Worm (Caenorhabditis elegans): ENCODE measurements around the gene D2023.1.
"Not testable (repeated sequence)": the region's sequence is repeated elsewhere in the genome, so short reads cannot be mapped to it uniquely, and the experiment has no call there.

D2023.1 gene

DNA sequence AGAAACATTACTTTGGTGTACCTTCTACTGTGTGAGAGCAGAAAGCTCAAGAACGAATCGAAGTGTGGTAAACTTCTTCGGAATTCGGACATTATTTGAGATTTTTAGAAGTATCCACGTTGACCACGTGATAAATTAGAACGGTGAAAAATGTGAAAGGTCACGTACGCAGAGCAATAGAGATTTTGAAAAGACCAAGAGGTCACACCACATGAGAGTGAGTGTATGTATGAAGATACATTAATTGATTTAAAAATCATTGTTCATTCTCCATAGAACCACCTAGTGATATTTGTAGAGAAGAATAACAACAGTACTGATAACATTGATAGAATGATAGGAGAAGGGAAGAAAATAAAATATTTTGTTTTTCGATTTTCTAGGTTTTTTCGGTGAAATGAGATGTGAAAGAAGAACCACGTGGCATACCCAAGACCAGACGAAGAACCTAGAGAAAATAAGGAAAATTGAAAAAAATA, 33.1 kb downstream of the D2023.1 start, which contains the start of gene pyc-1 (continued):
- TF ChIP-seq Y116A8C.19 (tag; optimal IDR thresholded peaks at IDR 0.05; ENCODE audit: borderline replicate concordance) (no peak), lin-35 (GFP tag; optimal IDR thresholded peaks at IDR 0.05) (peak in 1 of 2 experiments; percentile 72), aha-1 (tag; optimal IDR thresholded peaks at IDR 0.05) (peak; percentile 79), mef-2 (tag; optimal IDR thresholded peaks at IDR 0.05) (no peak), C16A3.4 (tag; optimal IDR thresholded peaks at IDR 0.05) (peak; percentile 18), tlp-1 (tag; optimal IDR thresholded peaks at IDR 0.05) (no peak), C34B4.2 (tag; optimal IDR thresholded peaks at IDR 0.05) (no peak), sox-4 (tag; optimal IDR thresholded peaks at IDR 0.05) (no peak), fkh-8 (tag; optimal IDR thresholded peaks at IDR 0.05) (no peak), ceh-88 (GFP tag; IDR thresholded peaks at IDR 0.05) (peak; percentile 49), elt-2 (tag; optimal IDR thresholded peaks at IDR 0.05) (peak; percentile 37), unc-62 (GFP tag; optimal IDR thresholded peaks at IDR 0.05) (no peak), hlh-17 (GFP tag; optimal IDR thresholded peaks at IDR 0.05; ENCODE audit: borderline replicate concordance) (no peak), jun-1 (tag; optimal IDR thresholded peaks at IDR 0.05) (no peak), ztf-11 (tag; optimal IDR thresholded peaks at IDR 0.05) (no peak), sup-37 (GFP tag; optimal IDR thresholded peaks at IDR 0.05) (peak; percentile 1), pag-3 (tag; optimal IDR thresholded peaks at IDR 0.05; ENCODE audit: borderline replicate concordance, insufficient read depth) (no peak), C04F5.9 (tag; optimal IDR thresholded peaks at IDR 0.05) (no peak), unc-130 (tag; optimal IDR thresholded peaks at IDR 0.05) (peak; percentile 55), nhr-85 (tag) (peak; percentile 62), unc-98 (GFP tag; IDR thresholded peaks at IDR 0.05) (no peak), rnt-1 (tag; optimal IDR thresholded peaks at IDR 0.05) (peak; percentile 50), dsc-1 (tag; optimal IDR thresholded peaks at IDR 0.05) (no peak), nhr-20 (tag; optimal IDR thresholded peaks at IDR 0.05) (peak; percentile 73), lir-3 (tag; optimal IDR thresholded peaks at IDR 0.05; ENCODE audit: poor library complexity) (peak; percentile 52), fkh-10 (GFP tag; optimal IDR thresholded peaks at IDR 0.05) (no peak)

DNA sequence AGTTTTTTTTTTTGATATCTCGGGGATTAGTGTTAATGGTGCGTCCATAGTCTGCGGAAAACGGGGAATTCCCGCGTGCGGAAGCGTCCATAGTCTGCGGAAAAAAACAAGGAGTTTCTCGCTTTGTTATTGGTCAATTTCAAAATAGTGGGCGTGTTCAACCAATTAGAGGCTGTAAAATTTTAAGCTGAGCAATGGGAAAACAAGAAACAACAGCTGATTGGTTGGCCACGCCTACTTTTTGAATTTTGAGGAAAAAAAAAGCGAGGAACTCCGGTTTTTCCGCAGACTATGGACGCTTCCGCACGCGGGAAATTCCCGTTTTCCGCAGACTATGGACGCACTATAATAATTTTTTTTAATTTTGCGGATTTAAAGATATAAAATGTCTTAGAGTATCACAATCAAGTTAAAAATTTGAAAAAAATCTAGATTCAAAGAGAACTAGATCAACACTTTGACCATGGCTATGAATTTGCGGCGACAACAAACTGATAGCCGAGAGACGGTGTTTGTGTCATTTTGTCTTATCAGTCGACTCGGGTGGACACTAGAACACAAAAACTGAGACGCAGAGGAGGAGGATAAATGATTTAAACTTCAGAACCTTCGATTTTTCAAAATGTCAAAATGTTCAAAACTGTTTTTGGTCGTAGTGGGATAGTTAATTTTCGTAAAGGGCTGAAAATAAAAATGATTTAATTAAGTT, 33.9 kb downstream of the D2023.1 start:
- TF ChIP-seq elt-3 (tag; optimal IDR thresholded peaks at IDR 0.05) (peak in 2 of 6 experiments; percentile 27 to 66), efl-1 (GFP tag; optimal IDR thresholded peaks at IDR 0.05 in 1 of 2) (peak in 1 of 2 experiments; percentile 58), blmp-1 (tag; optimal IDR thresholded peaks at IDR 0.05) (peak; percentile 45), lin-35 (GFP tag; optimal IDR thresholded peaks at IDR 0.05) (peak in 1 of 2 experiments; percentile 17)
- TF ChIP-seq efl-1 (optimal IDR thresholded peaks at IDR 0.05): not testable (repeated sequence)

DNA sequence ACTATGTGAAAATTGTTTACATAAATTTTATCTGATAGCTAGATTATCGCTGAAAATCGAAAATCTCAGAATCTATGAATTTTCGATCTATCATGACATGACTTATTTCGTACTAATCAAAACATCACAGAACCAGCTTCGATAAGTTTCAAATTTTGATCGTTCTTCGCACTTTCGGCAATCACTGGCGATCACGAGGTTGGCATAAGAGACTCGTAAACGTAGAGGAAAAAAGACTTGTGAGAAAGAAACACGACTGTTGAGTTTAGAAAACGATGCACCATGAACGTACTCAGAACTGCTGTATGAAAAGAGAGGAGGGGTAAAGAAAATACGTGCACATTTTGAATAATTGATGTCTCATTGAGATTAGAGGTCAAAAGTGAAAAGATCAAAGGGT, 34.6 kb downstream of the D2023.1 start:
- TF ChIP-seq fkh-4 (tag; optimal IDR thresholded peaks at IDR 0.05; ENCODE audit: borderline replicate concordance): no peak
- TF ChIP-seq elt-3 (tag; optimal IDR thresholded peaks at IDR 0.05): peak in 4 of 6 experiments; percentile 57 to 90 (median 86)
- no peak for TF ChIP-seq unc-30 (tag; optimal IDR thresholded peaks at IDR 0.05)
- no peak for TF ChIP-seq vab-15 (tag; optimal IDR thresholded peaks at IDR 0.05)
- TF ChIP-seq ceh-82 (tag; optimal IDR thresholded peaks at IDR 0.05): peak in 2 of 3 experiments; percentile 40 to 44
- no peak for TF ChIP-seq nhr-28 (tag; optimal IDR thresholded peaks at IDR 0.05)
- TF ChIP-seq sup-37 (GFP tag; optimal IDR thresholded peaks at IDR 0.05): peak; percentile 84
- TF ChIP-seq ztf-4 (tag; optimal IDR thresholded peaks at IDR 0.05): peak; percentile 93
- TF ChIP-seq alr-1 (tag; optimal IDR thresholded peaks at IDR 0.05; ENCODE audit: borderline replicate concordance): no peak
- TF ChIP-seq nhr-237 (tag; optimal IDR thresholded peaks at IDR 0.05): no peak
- TF ChIP-seq nhr-20 (tag; optimal IDR thresholded peaks at IDR 0.05): peak; percentile 97
- no peak for TF ChIP-seq C34B4.2 (tag; optimal IDR thresholded peaks at IDR 0.05)
- peak; percentile 28 for TF ChIP-seq zip-4 (GFP tag; optimal IDR thresholded peaks at IDR 0.05)
- TF ChIP-seq pqm-1 (tag; optimal IDR thresholded peaks at IDR 0.05): no peak
- TF ChIP-seq elt-2 (tag; optimal IDR thresholded peaks at IDR 0.05): peak; percentile 90
- TF ChIP-seq fos-1 (tag; optimal IDR thresholded peaks at IDR 0.05): peak; percentile 53
- TF ChIP-seq sox-4 (tag; optimal IDR thresholded peaks at IDR 0.05): no peak
- no peak for TF ChIP-seq nhr-84 (tag; optimal IDR thresholded peaks at IDR 0.05)
- peak; percentile 34 to 58 for TF ChIP-seq efl-1 (optimal IDR thresholded peaks at IDR 0.05)
- peak; percentile 28 to 94 for TF ChIP-seq efl-1 (GFP tag; optimal IDR thresholded peaks at IDR 0.05 in 1 of 2)
- no peak for TF ChIP-seq tlp-1 (tag; optimal IDR thresholded peaks at IDR 0.05)
- TF ChIP-seq nhr-77 (tag; optimal IDR thresholded peaks at IDR 0.05): peak; percentile 82
- TF ChIP-seq hpl-2 (GFP tag; optimal IDR thresholded peaks at IDR 0.05): peak; percentile 50
- peak; percentile 71 for TF ChIP-seq mab-9 (GFP tag; IDR thresholded peaks at IDR 0.05)
- no peak for TF ChIP-seq ceh-8 (GFP tag; optimal IDR thresholded peaks at IDR 0.05)
- no peak for TF ChIP-seq hlh-4 (tag; optimal IDR thresholded peaks at IDR 0.05)

Data from whole organism, L1 larva.